Worm (Caenorhabditis elegans): ENCODE data around the gene F32D8.1.
A peak's percentile ranks its signal among the peaks of the same experiment; 100 is the strongest.

The F32D8.1 gene

ce11 chrV:10880138-10880882, at the start of gene F32D8.1:
TSS of gene F32D8.1 (plus strand) at chrV:10880832.
- TF ChIP-seq sem-2 (GFP tag; optimal IDR thresholded peaks at IDR 0.05) = no peak
- TF ChIP-seq ces-1 (GFP tag; optimal IDR thresholded peaks at IDR 0.05) = peak; percentile 97

ce11 chrV:10832862-10833261, 47.8 kb upstream of the F32D8.1 start:
- TF ChIP-seq bed-3 (GFP tag; optimal IDR thresholded peaks at IDR 0.05) = no peak
- no peak for TF ChIP-seq nhr-28 (tag; optimal IDR thresholded peaks at IDR 0.05)
- TF ChIP-seq mep-1 (tag; optimal IDR thresholded peaks at IDR 0.05) = no peak
- no peak for TF ChIP-seq drap-1 (GFP tag; optimal IDR thresholded peaks at IDR 0.05)
- TF ChIP-seq M03D4.4 (tag; optimal IDR thresholded peaks at IDR 0.05) = no peak
- TF ChIP-seq mab-5 (tag; optimal IDR thresholded peaks at IDR 0.05) = no peak
- no peak for TF ChIP-seq lin-32 (GFP tag; optimal IDR thresholded peaks at IDR 0.05)

- TF ChIP-seq unc-120 (tag; optimal IDR thresholded peaks at IDR 0.05; ENCODE audit: poor library complexity, severe bottlenecking) = no peak
- peak; percentile 54 for TF ChIP-seq ces-1 (GFP tag; optimal IDR thresholded peaks at IDR 0.05)
- no peak for TF ChIP-seq mls-2 (tag; optimal IDR thresholded peaks at IDR 0.05)
Measured at ce11 chrV:10834682-10835219, 45.9 kb upstream of the F32D8.1 start.

- no peak for TF ChIP-seq lsy-2 (tag; optimal IDR thresholded peaks at IDR 0.05)
- no peak for TF ChIP-seq nhr-237 (tag; optimal IDR thresholded peaks at IDR 0.05)
- TF ChIP-seq nhr-28 (tag; optimal IDR thresholded peaks at IDR 0.05) = no peak
- no peak for TF ChIP-seq bed-3 (GFP tag; optimal IDR thresholded peaks at IDR 0.05)
- TF ChIP-seq blmp-1 (tag; optimal IDR thresholded peaks at IDR 0.05) = no peak
- no peak for TF ChIP-seq ham-2 (GFP tag; optimal IDR thresholded peaks at IDR 0.05)
- no peak for TF ChIP-seq zip-8 (tag; optimal IDR thresholded peaks at IDR 0.05)
- no peak for TF ChIP-seq tbx-8 (GFP tag; optimal IDR thresholded peaks at IDR 0.05)
- TF ChIP-seq pha-4 (tag; optimal IDR thresholded peaks at IDR 0.05) = no peak
- no peak for TF ChIP-seq sptf-1 (tag; optimal IDR thresholded peaks at IDR 0.05)
Measured at ce11 chrV:10838204-10838603, 42.4 kb upstream of the F32D8.1 start.

- TF ChIP-seq ces-1 (GFP tag; optimal IDR thresholded peaks at IDR 0.05) (peak; percentile 75), snpc-4 (tag; optimal IDR thresholded peaks at IDR 0.05) (no peak)
Measured at ce11 chrV:10839398-10839797, 41.2 kb upstream of the F32D8.1 start.

ce11 chrV:10846893-10847292, 33.7 kb upstream of the F32D8.1 start, which contains the start of gene C29A12.6:
TSS of gene C29A12.6 (plus strand) at chrV:10847193.
- no peak for TF ChIP-seq nhr-76 (tag; optimal IDR thresholded peaks at IDR 0.05)
- no peak for TF ChIP-seq nhr-237 (tag; optimal IDR thresholded peaks at IDR 0.05)
- TF ChIP-seq ces-1 (GFP tag; optimal IDR thresholded peaks at IDR 0.05) = no peak
- TF ChIP-seq hlh-1 (tag; optimal IDR thresholded peaks at IDR 0.05) = no peak
- TF ChIP-seq ztf-11 (tag; optimal IDR thresholded peaks at IDR 0.05) = no peak
- no peak for TF ChIP-seq drap-1 (GFP tag; optimal IDR thresholded peaks at IDR 0.05)
- TF ChIP-seq ceh-43 (GFP tag; optimal IDR thresholded peaks at IDR 0.05) = no peak
- TF ChIP-seq sem-2 (GFP tag; optimal IDR thresholded peaks at IDR 0.05) = no peak
- no peak for TF ChIP-seq ham-2 (GFP tag; optimal IDR thresholded peaks at IDR 0.05)

- TF ChIP-seq hlh-1 (tag; optimal IDR thresholded peaks at IDR 0.05) (no peak), ces-1 (GFP tag; optimal IDR thresholded peaks at IDR 0.05) (peak; percentile 66)
Measured at ce11 chrV:10854197-10854596, 26.4 kb upstream of the F32D8.1 start.

ce11 chrV:10855363-10855762, 25.3 kb upstream of the F32D8.1 start:
- TF ChIP-seq bed-3 (GFP tag; optimal IDR thresholded peaks at IDR 0.05) (no peak), nhr-76 (tag; optimal IDR thresholded peaks at IDR 0.05) (no peak), unc-120 (tag; optimal IDR thresholded peaks at IDR 0.05; ENCODE audit: poor library complexity, severe bottlenecking) (no peak), lsy-2 (tag; optimal IDR thresholded peaks at IDR 0.05) (no peak), lin-13 (tag; optimal IDR thresholded peaks at IDR 0.05) (no peak), lin-32 (GFP tag; optimal IDR thresholded peaks at IDR 0.05) (no peak), snpc-4 (tag; optimal IDR thresholded peaks at IDR 0.05) (no peak), ceh-39 (tag; optimal IDR thresholded peaks at IDR 0.05) (no peak), pha-4 (tag; optimal IDR thresholded peaks at IDR 0.05) (no peak), drap-1 (GFP tag; optimal IDR thresholded peaks at IDR 0.05) (no peak), blmp-1 (tag; optimal IDR thresholded peaks at IDR 0.05) (no peak), flh-1 (GFP tag; optimal IDR thresholded peaks at IDR 0.05) (no peak), ceh-43 (GFP tag; optimal IDR thresholded peaks at IDR 0.05) (no peak), ceh-83 (GFP tag; optimal IDR thresholded peaks at IDR 0.05) (no peak), nhr-237 (tag; optimal IDR thresholded peaks at IDR 0.05) (no peak), unc-39 (tag; optimal IDR thresholded peaks at IDR 0.05) (no peak), nhr-12 (tag; optimal IDR thresholded peaks at IDR 0.05) (no peak), M03D4.4 (tag; optimal IDR thresholded peaks at IDR 0.05) (no peak), cnd-1 (tag; optimal IDR thresholded peaks at IDR 0.05) (no peak), zip-8 (tag; optimal IDR thresholded peaks at IDR 0.05) (no peak)
